Worm (Caenorhabditis elegans) whole organism, mixed stage, embryonic: ENCODE results near the gene unc-68.

Experiments used
- flh-1 ChIP-seq: fragments of 200-800 bp; sonication (Bioruptor generic); optimal IDR thresholded peaks from 2 replicates; lab custom pipeline; 2018; ENCODE audit warnings: mild to moderate bottlenecking, missing genetic modification characterization, moderate library complexity, missing compliant biosample characterization
- ham-2 ChIP-seq: fragments of 200-800 bp; sonication (Bioruptor generic); optimal IDR thresholded peaks from 2 replicates; lab custom pipeline; 2018; ENCODE audit warnings: mild to moderate bottlenecking, missing genetic modification characterization, missing compliant biosample characterization
- lin-13 ChIP-seq: fragments of 150-350 bp; optimal IDR thresholded peaks from 2 replicates; lab custom pipeline; 2014; ENCODE audit warnings: missing biosample characterization, missing genetic modification characterization
- nhr-12 ChIP-seq: fragments of 150-350 bp; optimal IDR thresholded peaks from 2 replicates; lab custom pipeline; 2014; ENCODE audit warnings: missing biosample characterization, missing genetic modification characterization
- ztf-11 ChIP-seq: fragments of 150-350 bp; optimal IDR thresholded peaks from 2 replicates; lab custom pipeline; 2014; ENCODE audit warnings: missing biosample characterization, missing genetic modification characterization

DNA sequence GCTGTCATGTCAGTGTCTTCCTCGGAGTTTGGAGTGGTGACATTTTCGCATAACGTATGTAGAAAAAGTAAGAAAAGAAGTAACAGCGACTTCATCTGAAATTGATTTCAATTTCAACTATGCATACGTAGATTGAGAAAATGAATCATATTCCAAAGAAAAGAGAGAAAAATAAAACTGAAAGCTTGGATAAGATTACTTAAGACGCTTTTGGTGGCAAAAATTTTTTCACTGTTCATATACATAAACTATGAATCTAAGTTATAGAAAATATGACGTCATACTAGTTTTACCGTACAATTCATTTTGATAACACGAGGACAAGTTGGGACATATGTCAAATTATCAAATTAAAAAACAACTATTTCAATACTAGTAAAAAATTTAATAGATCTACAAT lies 5.4 kb upstream of the unc-68 start, which contains the start of gene lipl-6:
- TF ChIP-seq ham-2 (GFP tag; lab: Kevin White, UChicago) (no peak), ztf-11 (tag; lab: Kevin White, UChicago) (no peak), nhr-12 (tag; lab: Kevin White, UChicago) (no peak), flh-1 (no peak), lin-13 (tag; lab: Kevin White, UChicago) (no peak)
